Worm (Caenorhabditis elegans) whole organism, late embryonic: Measurements from ENCODE around the gene R07E4.3.
A peak's percentile ranks its signal among the peaks of the same experiment; 100 is the strongest.

ENCODE experiments used
- C08G9.2 ChIP-seq: sonication (generic microtip); optimal IDR thresholded peaks from 2 replicates; lab custom pipeline; 2016; ENCODE audit warnings: mild to moderate bottlenecking, missing genetic modification characterization, moderate library complexity, missing compliant biosample characterization
- F13H6.1 ChIP-seq: sonication (generic microtip); optimal IDR thresholded peaks from 2 replicates; lab custom pipeline; 2016; ENCODE audit warnings: missing genetic modification characterization, missing compliant biosample characterization
- K02D7.2 ChIP-seq: sonication (generic microtip); optimal IDR thresholded peaks from 2 replicates; lab custom pipeline; 2017; ENCODE audit warnings: mild to moderate bottlenecking, missing genetic modification characterization, missing compliant biosample characterization
- T23F11.4 ChIP-seq: fragments of 200-800 bp; sonication (Bioruptor generic); optimal IDR thresholded peaks from 2 replicates; lab custom pipeline; 2018; ENCODE audit warnings: mild to moderate bottlenecking, missing genetic modification characterization, missing compliant biosample characterization
- ceh-2 ChIP-seq: sonication (generic microtip); optimal IDR thresholded peaks from 2 replicates; lab custom pipeline; 2016; ENCODE audit warnings: missing genotype, missing genetic modification characterization, missing compliant biosample characterization
- ceh-24 ChIP-seq: sonication (generic microtip); optimal IDR thresholded peaks from 2 replicates; lab custom pipeline; 2016; ENCODE audit warnings: mild to moderate bottlenecking, missing genetic modification characterization, missing compliant biosample characterization
- ceh-30 ChIP-seq: fragments of 150-350 bp; optimal IDR thresholded peaks from 2 replicates; lab custom pipeline; 2014; ENCODE audit warnings: missing biosample characterization, missing genetic modification characterization
- ceh-31 ChIP-seq: sonication (generic microtip); optimal IDR thresholded peaks from 2 replicates; lab custom pipeline; 2016; ENCODE audit warnings: missing genetic modification characterization, missing compliant biosample characterization
- ceh-48 ChIP-seq: sonication (generic microtip); optimal IDR thresholded peaks from 2 replicates; lab custom pipeline; 2016; ENCODE audit warnings: missing genetic modification characterization, inconsistent platforms, missing compliant biosample characterization
- ceh-6 ChIP-seq: fragments of 200-800 bp; sonication (Bioruptor generic); optimal IDR thresholded peaks from 2 replicates; lab custom pipeline; 2018; ENCODE audit warnings: mild to moderate bottlenecking, missing genetic modification characterization, missing compliant biosample characterization
- ceh-9 ChIP-seq: sonication (generic microtip); optimal IDR thresholded peaks from 2 replicates; lab custom pipeline; 2016; ENCODE audit warnings: mild to moderate bottlenecking, missing genetic modification characterization, inconsistent platforms, missing compliant biosample characterization
- dmd-4 ChIP-seq: sonication (generic microtip); optimal IDR thresholded peaks from 2 replicates; lab custom pipeline; 2016; ENCODE audit warnings: borderline replicate concordance, missing genetic modification characterization, missing compliant biosample characterization
- dve-1 ChIP-seq: sonication (generic microtip); optimal IDR thresholded peaks from 2 replicates; lab custom pipeline; 2017; ENCODE audit warnings: antibody characterized with exemption, mild to moderate bottlenecking, missing genetic modification characterization, missing compliant biosample characterization
- elt-4 ChIP-seq: sonication (generic microtip); optimal IDR thresholded peaks from 2 replicates; lab custom pipeline; 2016; ENCODE audit warnings: missing genetic modification characterization, missing compliant biosample characterization
- eyg-1 ChIP-seq: sonication (generic microtip); optimal IDR thresholded peaks from 2 replicates; lab custom pipeline; 2016; ENCODE audit warnings: missing genotype, missing genetic modification characterization, missing compliant biosample characterization
- fax-1 ChIP-seq: sonication (generic microtip); optimal IDR thresholded peaks from 2 replicates; lab custom pipeline; 2016; ENCODE audit warnings: missing genotype, missing genetic modification characterization, missing compliant biosample characterization
- fkh-10 ChIP-seq: fragments of 150-350 bp; optimal IDR thresholded peaks from 2 replicates; lab custom pipeline; 2014; ENCODE audit warnings: missing biosample characterization, missing genetic modification reagents, missing genetic modification characterization
- fkh-6 ChIP-seq: sonication (generic microtip); optimal IDR thresholded peaks from 2 replicates; lab custom pipeline; 2016; ENCODE audit warnings: missing genetic modification characterization, missing compliant biosample characterization
- gmeb-2 ChIP-seq: sonication (generic microtip); optimal IDR thresholded peaks from 2 replicates; lab custom pipeline; 2016; ENCODE audit warnings: missing genetic modification characterization, inconsistent platforms, missing compliant biosample characterization
- hlh-13 ChIP-seq: fragments of 200-800 bp; sonication (Bioruptor generic); optimal IDR thresholded peaks from 2 replicates; lab custom pipeline; 2018; ENCODE audit warnings: mild to moderate bottlenecking, missing genetic modification characterization, missing compliant biosample characterization
- hlh-30 ChIP-seq: sonication (generic microtip); optimal IDR thresholded peaks from 2 replicates; lab custom pipeline; 2017; ENCODE audit warnings: antibody characterized with exemption, missing genetic modification characterization, missing compliant biosample characterization; ENCODE audit not compliant: insufficient read depth
- lin-11 ChIP-seq: fragments of 200-800 bp; sonication (Bioruptor generic); optimal IDR thresholded peaks from 2 replicates; lab custom pipeline; 2018; ENCODE audit warnings: mild to moderate bottlenecking, missing genetic modification characterization, missing compliant biosample characterization
- madf-2 ChIP-seq: sonication (generic microtip); optimal IDR thresholded peaks from 2 replicates; lab custom pipeline; 2017; ENCODE audit warnings: missing genetic modification characterization, missing compliant biosample characterization
- mec-3 ChIP-seq: sonication (generic microtip); optimal IDR thresholded peaks from 2 replicates; lab custom pipeline; 2016; ENCODE audit warnings: borderline replicate concordance, missing genetic modification characterization, missing compliant biosample characterization
- nfya-1 ChIP-seq: sonication (generic microtip); optimal IDR thresholded peaks from 2 replicates; lab custom pipeline; 2017; ENCODE audit warnings: missing genetic modification characterization, mild to moderate bottlenecking, missing compliant biosample characterization, antibody characterized with exemption, moderate library complexity
- odd-2 ChIP-seq: sonication (generic microtip); optimal IDR thresholded peaks from 2 replicates; lab custom pipeline; 2017; ENCODE audit warnings: antibody characterized with exemption, mild to moderate bottlenecking, missing genetic modification characterization, missing compliant biosample characterization
- pag-3 ChIP-seq: sonication (generic microtip); optimal IDR thresholded peaks from 2 replicates; lab custom pipeline; 2016; ENCODE audit warnings: missing compliant biosample characterization, missing genetic modification characterization, borderline replicate concordance
- pat-9 ChIP-seq: fragments of 200-800 bp; sonication (Bioruptor generic); optimal IDR thresholded peaks from 2 replicates; lab custom pipeline; 2018; ENCODE audit warnings: mild to moderate bottlenecking, missing genetic modification characterization, moderate library complexity, missing compliant biosample characterization
- pax-1 ChIP-seq: fragments of 150-350 bp; optimal IDR thresholded peaks from 2 replicates; lab custom pipeline; 2014; ENCODE audit warnings: missing biosample characterization, missing genetic modification characterization
- pha-4 ChIP-seq: fragments of 150-350 bp; optimal IDR thresholded peaks from 2 replicates; lab custom pipeline; 2018; ENCODE audit warnings: missing biosample characterization, missing genetic modification reagents, missing genetic modification characterization
- pros-1 ChIP-seq: fragments of 150-350 bp; optimal IDR thresholded peaks from 2 replicates; lab custom pipeline; 2014; ENCODE audit warnings: missing biosample characterization, missing genetic modification reagents, missing genetic modification characterization
- rnt-1 ChIP-seq: sonication (generic microtip); optimal IDR thresholded peaks from 2 replicates; lab custom pipeline; 2016; ENCODE audit warnings: missing genetic modification characterization, missing compliant biosample characterization
- sox-4 ChIP-seq: sonication (generic microtip); optimal IDR thresholded peaks from 2 replicates; lab custom pipeline; 2017; ENCODE audit warnings: mild to moderate bottlenecking, missing genetic modification characterization, inconsistent platforms, missing compliant biosample characterization
- tbx-7 ChIP-seq: sonication (generic microtip); optimal IDR thresholded peaks from 2 replicates; lab custom pipeline; 2016; ENCODE audit warnings: missing genotype, missing genetic modification characterization, missing compliant biosample characterization
- ttx-3 ChIP-seq: sonication (generic microtip); optimal IDR thresholded peaks from 2 replicates; lab custom pipeline; 2016; ENCODE audit warnings: missing genetic modification reagents, missing genetic modification characterization, missing compliant biosample characterization
- unc-3 ChIP-seq, 2 experiments: fragments of 200-800 bp in 1 of 2; sonication (Bioruptor generic) in 1 of 2; sonication (generic microtip) in 1 of 2; conservative IDR thresholded peaks in 1 of 2; optimal IDR thresholded peaks in 1 of 2; 2 replicates each; pipeline versions ENCODE4 v1.3.6 to Lab custom; 2016 to 2022; ENCODE audit warnings: missing compliant biosample characterization in 2 of 2, missing genetic modification characterization in 2 of 2, missing genetic modification reagents in 1 of 2
- unc-42 ChIP-seq: sonication (generic microtip); optimal IDR thresholded peaks from 2 replicates; lab custom pipeline; 2016; ENCODE audit warnings: missing genotype, missing genetic modification characterization, missing compliant biosample characterization
- unc-55 ChIP-seq: sonication (generic microtip); optimal IDR thresholded peaks from 2 replicates; lab custom pipeline; 2017; ENCODE audit warnings: missing biosample characterization, missing genetic modification reagents, missing genetic modification characterization
- zip-5 ChIP-seq: sonication (generic microtip); optimal IDR thresholded peaks from 2 replicates; lab custom pipeline; 2016; ENCODE audit warnings: missing genetic modification characterization, missing compliant biosample characterization

The R07E4.3 gene

DNA sequence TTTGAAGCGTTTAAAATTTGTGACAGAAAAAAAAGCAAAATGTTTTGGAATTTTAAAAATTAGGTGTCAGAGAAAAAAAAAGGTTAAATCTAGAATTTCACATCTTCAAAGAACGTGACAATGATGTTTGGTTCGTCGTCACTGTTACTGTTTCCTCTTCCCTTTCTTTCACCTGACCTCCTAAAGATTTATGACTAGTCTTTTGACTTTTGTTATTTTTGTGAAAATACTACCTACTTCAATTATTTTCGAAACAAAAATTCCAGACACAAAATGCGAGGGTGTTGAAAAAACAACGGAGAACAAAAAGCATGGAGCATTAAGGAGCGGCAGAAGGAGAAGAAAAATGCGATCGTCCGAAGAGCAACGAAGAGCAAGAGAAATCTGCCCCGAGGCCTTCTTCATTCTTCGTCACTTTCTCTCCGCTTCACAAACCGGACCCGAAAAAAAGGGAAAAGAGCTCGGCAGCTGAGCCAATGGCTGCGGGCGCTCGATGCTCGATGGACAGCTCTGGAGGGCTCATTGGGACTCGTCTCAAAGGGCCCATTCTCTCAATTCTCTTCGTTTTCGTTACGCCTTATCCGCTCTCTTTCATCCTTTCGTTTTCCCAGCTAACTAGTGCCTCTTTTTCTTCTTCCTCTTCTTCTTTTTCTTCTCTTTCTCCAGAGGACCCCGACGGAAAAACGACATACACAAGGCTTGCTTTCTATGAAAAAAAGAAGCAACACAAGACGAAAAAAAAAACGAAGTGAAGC lies 23.1 kb downstream of the R07E4.3 start (continued):
- no peak for TF ChIP-seq elt-4 (tag; lab: Kevin White, UChicago)
- no peak for TF ChIP-seq lin-11 (tag; lab: Kevin White, UChicago)
- no peak for TF ChIP-seq pros-1 (tag; lab: Kevin White, UChicago)
- no peak for TF ChIP-seq mec-3
- no peak for TF ChIP-seq T23F11.4 (GFP tag; lab: Kevin White, UChicago)
- no peak for TF ChIP-seq gmeb-2 (tag; lab: Kevin White, UChicago)
- TF ChIP-seq ceh-24 (tag; lab: Kevin White, UChicago), result no peak
- peak; percentile 54 for TF ChIP-seq unc-55
- TF ChIP-seq hlh-30 (tag; lab: Kevin White, UChicago), result no peak
- no peak for TF ChIP-seq ttx-3 (tag; lab: Kevin White, UChicago)
- no peak for TF ChIP-seq pat-9
- no peak for TF ChIP-seq zip-5 (tag; lab: Kevin White, UChicago)
- TF ChIP-seq ceh-2 (tag; lab: Kevin White, UChicago), result no peak
- TF ChIP-seq pag-3, result no peak
- TF ChIP-seq unc-3 (GFP tag; conservative IDR thresholded peaks at IDR 0.05; lab: Robert Waterston, UW), result no peak
- TF ChIP-seq unc-3 (tag; optimal IDR thresholded peaks at IDR 0.05; lab: Kevin White, UChicago), result peak; percentile 66

DNA sequence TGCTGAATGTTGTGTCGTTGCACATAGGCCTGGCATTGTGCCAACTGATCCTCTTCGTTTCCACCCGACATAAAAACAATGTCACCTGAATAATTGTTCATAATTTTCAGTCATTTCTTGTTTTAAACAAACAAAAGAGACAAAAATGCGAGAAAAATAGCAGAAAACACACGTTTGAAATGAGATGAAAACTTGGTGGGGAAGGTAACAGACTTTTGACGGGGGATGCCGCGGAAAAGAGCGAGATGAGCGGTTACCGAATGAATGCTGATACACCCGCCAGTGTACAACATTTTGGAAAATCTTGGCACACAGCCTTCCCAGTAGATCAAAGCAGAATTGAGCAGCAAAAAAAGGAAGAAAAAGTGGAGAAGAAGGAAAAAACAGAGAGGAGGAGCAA lies 24.5 kb downstream of the R07E4.3 start, which contains the start of gene kin-2:
Gene kin-2, minus strand, starts transcription at position 101 of the 400 bp plus-strand sequence.
- TF ChIP-seq pag-3, result no peak
- TF ChIP-seq ceh-30, result no peak
- no peak for TF ChIP-seq ceh-2 (tag; lab: Kevin White, UChicago)
- no peak for TF ChIP-seq hlh-30 (tag; lab: Kevin White, UChicago)
- no peak for TF ChIP-seq nfya-1
- no peak for TF ChIP-seq fax-1 (tag; lab: Kevin White, UChicago)
- no peak for TF ChIP-seq pax-1 (tag; lab: Kevin White, UChicago)
- no peak for TF ChIP-seq ceh-48 (tag; lab: Kevin White, UChicago)
- TF ChIP-seq pat-9, result no peak

DNA sequence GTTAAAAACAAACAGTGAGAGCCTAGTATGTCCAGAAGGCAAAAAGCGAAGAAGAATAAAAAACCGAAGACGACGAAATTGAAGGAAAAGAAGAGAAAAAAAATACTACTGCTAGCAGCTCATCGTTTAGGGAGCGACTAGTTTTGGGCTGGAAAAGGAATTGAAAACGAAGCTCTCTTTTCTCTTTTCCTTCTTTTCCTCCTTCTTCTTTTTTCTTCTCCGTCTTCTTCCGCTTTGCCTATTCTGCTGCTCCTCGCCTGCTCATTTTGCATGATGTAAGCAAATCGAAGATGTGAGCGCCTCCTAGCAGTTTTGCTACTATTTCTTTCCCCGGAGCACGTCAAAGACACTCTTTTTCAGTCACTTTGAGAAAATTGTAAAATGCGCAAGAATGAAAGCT lies 28.4 kb downstream of the R07E4.3 start:
- TF ChIP-seq tbx-7 (tag; lab: Kevin White, UChicago) (no peak), odd-2 (tag; lab: Kevin White, UChicago) (no peak), pat-9 (no peak), pros-1 (tag; lab: Kevin White, UChicago) (no peak), unc-42 (peak; percentile 31), ceh-9 (tag; lab: Kevin White, UChicago) (no peak)
- TF ChIP-seq, all 69 proteins: peak for 1

ce11 chrX:5982799-5983198 lies 29.5 kb downstream of the R07E4.3 start:
- TF ChIP-seq ceh-31 (tag; lab: Kevin White, UChicago) (no peak), nfya-1 (no peak), F13H6.1 (tag; lab: Kevin White, UChicago) (no peak), unc-42 (peak; percentile 92), pha-4 (tag; lab: Kevin White, UChicago) (no peak)

ce11 chrX:5983267-5983666 lies 30.0 kb downstream of the R07E4.3 start:
- peak; percentile 71 for TF ChIP-seq unc-42
- no peak for TF ChIP-seq fkh-6 (tag; lab: Kevin White, UChicago)

- TF ChIP-seq ceh-31 (tag; lab: Kevin White, UChicago) (peak; percentile 74), dve-1 (tag; lab: Kevin White, UChicago) (peak; percentile 13), ceh-6 (GFP tag; lab: Kevin White, UChicago) (no peak), madf-2 (tag; lab: Kevin White, UChicago) (no peak), rnt-1 (tag; lab: Kevin White, UChicago) (peak; percentile 86), C08G9.2 (tag; lab: Kevin White, UChicago) (peak; percentile 59), ceh-2 (tag; lab: Kevin White, UChicago) (peak; percentile 49), hlh-13 (GFP tag; lab: Kevin White, UChicago) (no peak), dmd-4 (peak; percentile 78), tbx-7 (tag; lab: Kevin White, UChicago) (no peak), fkh-10 (GFP tag; lab: Kevin White, UChicago) (no peak), T23F11.4 (GFP tag; lab: Kevin White, UChicago) (peak; percentile 3), pros-1 (tag; lab: Kevin White, UChicago) (peak; percentile 74), ceh-9 (tag; lab: Kevin White, UChicago) (no peak), K02D7.2 (tag; lab: Kevin White, UChicago) (no peak), gmeb-2 (tag; lab: Kevin White, UChicago) (no peak), sox-4 (tag; lab: Kevin White, UChicago) (peak; percentile 51), eyg-1 (tag; lab: Kevin White, UChicago) (no peak), fkh-6 (tag; lab: Kevin White, UChicago) (no peak), pax-1 (tag; lab: Kevin White, UChicago) (peak; percentile 77)
These were observed 31.4 kb downstream of the R07E4.3 start, which contains the start of gene klp-13 for ce11 chrX:5984581-5985039. TSS of gene klp-13 (plus strand) at chrX:5984989.
